Fruit fly (Drosophila melanogaster): Measurements from ENCODE around the gene RpS10a.

DNA sequence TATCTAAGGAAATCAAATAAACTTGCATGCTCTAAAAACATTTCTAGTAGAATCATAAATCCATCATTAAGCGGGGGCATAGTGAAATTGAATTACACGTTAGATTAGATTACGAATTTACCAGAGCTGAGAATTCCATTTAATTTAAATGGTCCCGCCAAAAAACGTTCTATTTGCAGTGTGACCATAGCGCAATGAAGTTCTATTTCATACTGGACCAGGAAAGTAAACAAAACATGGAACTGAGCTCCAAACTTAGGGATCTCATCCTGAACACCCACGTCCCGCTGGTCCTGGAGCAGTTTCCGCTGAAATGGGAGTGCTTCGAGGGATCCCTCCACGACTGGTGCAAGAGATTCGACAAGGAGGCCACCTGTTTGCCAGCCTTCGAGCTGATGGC, 42.5 kb downstream of the RpS10a start, which contains the start of gene HSPBAP1:
- TF ChIP-seq CG8478 (optimal IDR thresholded peaks at IDR 0.05) (no peak), CTCF (optimal IDR thresholded peaks at IDR 0.05) (no peak)

Data from S2 (cell line).